Fruit fly (Drosophila melanogaster) whole organism, embryonic: ENCODE data around the gene wisp.

Source experiments
- C15 ChIP-seq: fragments of 200-800 bp; sonication (Bioruptor generic); IDR thresholded peaks from 3 replicates; pipeline ENCODE4 v1.3.6; 2022; ENCODE audit warnings: missing biosample characterization, missing genetic modification characterization
- CG10209 ChIP-seq: fragments of 200-800 bp; sonication (Bioruptor generic); optimal IDR thresholded peaks from 3 replicates; lab custom pipeline; 2017; ENCODE audit warnings: missing biosample characterization, mild to moderate bottlenecking, missing genetic modification characterization, missing genetic modification reagents
- CG1024 ChIP-seq: fragments of 200-800 bp; sonication (Bioruptor generic); IDR thresholded peaks from 2 replicates; pipeline ENCODE4 v1.3.6; 2022; ENCODE audit warnings: missing biosample characterization, missing genetic modification characterization
- CG10462 ChIP-seq: fragments of 200-800 bp; sonication (Bioruptor generic); optimal IDR thresholded peaks from 2 replicates; lab custom pipeline; 2016; ENCODE audit warnings: missing biosample characterization, missing genetic modification characterization
- CG10979 ChIP-seq: fragments of 200-800 bp; sonication (Bioruptor generic); optimal IDR thresholded peaks from 2 replicates; lab custom pipeline; 2018; ENCODE audit warnings: missing biosample characterization, mild to moderate bottlenecking, missing genetic modification characterization, moderate library complexity
- CG11696 ChIP-seq: fragments of 200-800 bp; sonication (Bioruptor generic); IDR thresholded peaks from 2 replicates; pipeline ENCODE4 v1.3.6; 2022; ENCODE audit warnings: missing biosample characterization, missing genetic modification characterization
- CG12391 ChIP-seq: fragments of 200-800 bp; sonication (Bioruptor generic); optimal IDR thresholded peaks from 3 replicates; lab custom pipeline; 2018; ENCODE audit warnings: missing biosample characterization, mild to moderate bottlenecking, missing genetic modification characterization, moderate library complexity
- CG12942 ChIP-seq: fragments of 200-800 bp; sonication (Bioruptor generic); optimal IDR thresholded peaks from 3 replicates; lab custom pipeline; 2016; ENCODE audit warnings: missing biosample characterization, missing genetic modification characterization
- CG14860 ChIP-seq: fragments of 200-800 bp; sonication (Bioruptor generic); IDR thresholded peaks from 3 replicates; pipeline ENCODE4 v1.3.6; 2022; ENCODE audit warnings: missing biosample characterization, missing genetic modification characterization; ENCODE audit not compliant: partially characterized antibody
- CG15011 ChIP-seq: fragments of 200-800 bp; sonication (Bioruptor generic); optimal IDR thresholded peaks from 3 replicates; lab custom pipeline; 2018; ENCODE audit warnings: missing biosample characterization, mild to moderate bottlenecking, missing genetic modification characterization
- CG15514 ChIP-seq: fragments of 200-800 bp; sonication (Bioruptor generic); optimal IDR thresholded peaks from 3 replicates; lab custom pipeline; 2017; ENCODE audit warnings: missing biosample characterization, missing genetic modification characterization, mild to moderate bottlenecking, moderate library complexity, missing genetic modification reagents
- CG16813 ChIP-seq: fragments of 200-800 bp; sonication (Bioruptor generic); IDR thresholded peaks from 3 replicates; pipeline ENCODE4 v1.3.6; 2022; ENCODE audit warnings: missing biosample characterization, missing genetic modification characterization; ENCODE audit not compliant: partially characterized antibody
- CG1792 ChIP-seq: fragments of 200-800 bp; sonication (Bioruptor generic); optimal IDR thresholded peaks from 2 replicates; lab custom pipeline; 2016; ENCODE audit warnings: missing biosample characterization, missing genetic modification characterization
- CG2129 ChIP-seq: fragments of 200-800 bp; sonication (Bioruptor generic); IDR thresholded peaks from 2 replicates; pipeline ENCODE4 v1.3.6; 2022; ENCODE audit warnings: missing biosample characterization, missing genetic modification characterization; ENCODE audit not compliant: partially characterized antibody
- CG30403 ChIP-seq: fragments of 200-800 bp; sonication (Bioruptor generic); optimal IDR thresholded peaks from 3 replicates; lab custom pipeline; 2016; ENCODE audit warnings: missing biosample characterization, missing genetic modification characterization
- CG32532 ChIP-seq: fragments of 200-800 bp; sonication (Bioruptor generic); IDR thresholded peaks from 2 replicates; pipeline ENCODE4 v1.3.6; 2022; ENCODE audit warnings: missing biosample characterization, missing genetic modification characterization
- CG4404 ChIP-seq: fragments of 200-800 bp; sonication (Bioruptor generic); IDR thresholded peaks from 2 replicates; pipeline ENCODE4 v1.3.6; 2022; ENCODE audit warnings: missing biosample characterization, missing genetic modification characterization
- CG4820 ChIP-seq: fragments of 200-800 bp; sonication (Bioruptor generic); optimal IDR thresholded peaks from 3 replicates; lab custom pipeline; 2016; ENCODE audit warnings: missing biosample characterization, missing genetic modification characterization
- CG4854 ChIP-seq: fragments of 200-800 bp; sonication (Bioruptor generic); optimal IDR thresholded peaks from 2 replicates; lab custom pipeline; 2016; ENCODE audit warnings: missing biosample characterization, missing genetic modification characterization, inconsistent platforms
- CG6654 ChIP-seq: fragments of 200-800 bp; sonication (Bioruptor generic); optimal IDR thresholded peaks from 2 replicates; lab custom pipeline; 2017; ENCODE audit warnings: missing biosample characterization, mild to moderate bottlenecking, missing genetic modification characterization
- CG8388 ChIP-seq: fragments of 200-800 bp; sonication (Bioruptor generic); optimal IDR thresholded peaks from 2 replicates; lab custom pipeline; 2019; ENCODE audit warnings: missing biosample characterization, mild to moderate bottlenecking, missing genetic modification characterization, moderate library complexity
- CG9932 ChIP-seq: fragments of 200-800 bp; sonication (Bioruptor generic); IDR thresholded peaks from 2 replicates; pipeline ENCODE4 v1.3.6; 2022; ENCODE audit warnings: missing biosample characterization, missing genetic modification characterization
- Chrac-16 ChIP-seq: fragments of 200-800 bp; sonication (Bioruptor generic); optimal IDR thresholded peaks from 3 replicates; lab custom pipeline; 2016; ENCODE audit warnings: missing biosample characterization, missing genetic modification characterization
- Dek ChIP-seq: fragments of 200-800 bp; sonication (Bioruptor generic); optimal IDR thresholded peaks from 3 replicates; lab custom pipeline; 2019; ENCODE audit warnings: missing biosample characterization, mild to moderate bottlenecking, missing genetic modification characterization, moderate library complexity
- Dfd ChIP-seq, 2 experiments: fragments of >200 bp; optimal IDR thresholded peaks; 2 replicates each; lab custom pipeline; 2017; ENCODE audit warnings: missing biosample characterization in 2 of 2, missing genetic modification characterization in 2 of 2
- Doc2 ChIP-seq: fragments of 200-800 bp; sonication (Bioruptor generic); IDR thresholded peaks from 2 replicates; pipeline ENCODE4 v1.3.6; 2022; ENCODE audit warnings: missing biosample characterization, missing genetic modification characterization
- Fer1 ChIP-seq: fragments of 200-800 bp; sonication (Bioruptor generic); optimal IDR thresholded peaks from 2 replicates; lab custom pipeline; 2017; ENCODE audit warnings: missing biosample characterization, mild to moderate bottlenecking, missing genetic modification characterization
- Gug ChIP-seq: fragments of 200-800 bp; sonication (Bioruptor generic); IDR thresholded peaks from 4 replicates; pipeline ENCODE4 v1.3.6; 2022; ENCODE audit warnings: missing biosample characterization, missing genetic modification characterization
- H2.0 ChIP-seq: fragments of 200-800 bp; sonication (Bioruptor generic); IDR thresholded peaks from 2 replicates; pipeline ENCODE4 v1.3.6; 2022; ENCODE audit warnings: missing biosample characterization, missing genetic modification characterization
- Hr39 ChIP-seq: fragments of >200 bp; optimal IDR thresholded peaks from 2 replicates; lab custom pipeline; 2017
- Med ChIP-seq: fragments of 200-800 bp; sonication (Bioruptor generic); peaks from one replicate; lab custom pipeline; 2016; ENCODE audit warnings: missing biosample characterization, missing genetic modification characterization, mild to moderate bottlenecking, inconsistent platforms, moderate library complexity
- Spps ChIP-seq: fragments of 200-800 bp; sonication (Bioruptor generic); optimal IDR thresholded peaks from 2 replicates; lab custom pipeline; 2018; ENCODE audit warnings: missing biosample characterization, mild to moderate bottlenecking, missing genetic modification characterization
- Xbp1 ChIP-seq: fragments of 200-800 bp; sonication (Bioruptor generic); optimal IDR thresholded peaks from 3 replicates; lab custom pipeline; 2016; ENCODE audit warnings: missing biosample characterization, mild to moderate bottlenecking, missing genetic modification characterization
- ci ChIP-seq: fragments of 200-800 bp; sonication (Bioruptor generic); IDR thresholded peaks from 3 replicates; pipeline ENCODE4 v1.3.6; 2022; ENCODE audit warnings: missing biosample characterization, missing genetic modification characterization
- cwo ChIP-seq: fragments of 200-800 bp; sonication (Bioruptor generic); optimal IDR thresholded peaks from 3 replicates; lab custom pipeline; 2017; ENCODE audit warnings: missing biosample characterization, missing genetic modification characterization, mild to moderate bottlenecking, moderate library complexity, missing genetic modification reagents
- dpn ChIP-seq, 2 experiments: fragments of 200-800 bp; sonication (Bioruptor generic); optimal IDR thresholded peaks; 3 replicates each; lab custom pipeline; 2016; ENCODE audit warnings: missing biosample characterization in 2 of 2, missing genetic modification characterization in 2 of 2
- fd64A ChIP-seq: fragments of 200-800 bp; sonication (Bioruptor generic); optimal IDR thresholded peaks from 3 replicates; lab custom pipeline; 2018; ENCODE audit warnings: missing biosample characterization, mild to moderate bottlenecking, missing genetic modification characterization
- grn ChIP-seq: fragments of 200-800 bp; sonication (Bioruptor generic); optimal IDR thresholded peaks from 3 replicates; lab custom pipeline; 2017; ENCODE audit warnings: missing biosample characterization, missing genetic modification characterization
- gsb ChIP-seq: fragments of 200-800 bp; sonication (Bioruptor generic); IDR thresholded peaks from 2 replicates; pipeline ENCODE4 v1.3.6; 2022; ENCODE audit warnings: missing biosample characterization, missing genetic modification characterization
- gsb-n ChIP-seq: fragments of 200-800 bp; sonication (Bioruptor generic); optimal IDR thresholded peaks from 3 replicates; lab custom pipeline; 2018; ENCODE audit warnings: missing biosample characterization, mild to moderate bottlenecking, missing genetic modification characterization
- ind ChIP-seq: fragments of 200-800 bp; sonication (Bioruptor generic); optimal IDR thresholded peaks from 3 replicates; lab custom pipeline; 2016; ENCODE audit warnings: missing biosample characterization, missing genetic modification characterization
- lilli ChIP-seq: fragments of 200-800 bp; sonication (Bioruptor generic); optimal IDR thresholded peaks from 3 replicates; lab custom pipeline; 2016; ENCODE audit warnings: missing biosample characterization, missing genetic modification characterization
- mld ChIP-seq: fragments of 200-800 bp; sonication (Bioruptor generic); IDR thresholded peaks from 3 replicates; pipeline ENCODE4 v1.3.6; 2022; ENCODE audit warnings: missing biosample characterization, missing genetic modification characterization; ENCODE audit not compliant: partially characterized antibody
- peb ChIP-seq: fragments of 200-800 bp; sonication (Bioruptor generic); IDR thresholded peaks from 2 replicates; pipeline ENCODE4 v1.3.6; 2022; ENCODE audit warnings: missing biosample characterization, missing genetic modification characterization
- pnt ChIP-seq: fragments of 200-800 bp; sonication (Bioruptor generic); optimal IDR thresholded peaks from 3 replicates; lab custom pipeline; 2016; ENCODE audit warnings: missing biosample characterization, missing genetic modification characterization
- scrt ChIP-seq: fragments of 200-800 bp; sonication (Bioruptor generic); optimal IDR thresholded peaks from 2 replicates; lab custom pipeline; 2018; ENCODE audit warnings: missing biosample characterization, mild to moderate bottlenecking, missing genetic modification characterization, moderate library complexity
- sug ChIP-seq: fragments of 200-800 bp; optimal IDR thresholded peaks from 2 replicates; lab custom pipeline; 2019; ENCODE audit warnings: missing biosample characterization, mild to moderate bottlenecking, missing genetic modification characterization, moderate library complexity
- tll ChIP-seq, 2 experiments: fragments of 200-800 bp in 1 of 2; fragments of >200 bp in 1 of 2; sonication (Bioruptor generic) in 1 of 2; optimal IDR thresholded peaks; 2 replicates each; lab custom pipeline; 2017 to 2019; ENCODE audit warnings: missing biosample characterization in 2 of 2, missing genetic modification characterization in 2 of 2, mild to moderate bottlenecking in 1 of 2, moderate library complexity in 1 of 2
- trem ChIP-seq: fragments of 200-800 bp; optimal IDR thresholded peaks from 3 replicates; lab custom pipeline; 2019; ENCODE audit warnings: missing biosample characterization, mild to moderate bottlenecking, missing genetic modification characterization, moderate library complexity
- twi ChIP-seq: fragments of 200-800 bp; optimal IDR thresholded peaks from 2 replicates; lab custom pipeline; 2019; ENCODE audit warnings: missing biosample characterization, mild to moderate bottlenecking, missing genetic modification characterization, moderate library complexity
- vvl ChIP-seq: fragments of 200-800 bp; sonication (Bioruptor generic); IDR thresholded peaks from 2 replicates; pipeline ENCODE4 v1.3.6; 2022; ENCODE audit warnings: missing biosample characterization, missing genetic modification characterization
- zfh1 ChIP-seq: fragments of 200-800 bp; sonication (Bioruptor generic); IDR thresholded peaks from 3 replicates; pipeline ENCODE4 v1.3.6; 2022; ENCODE audit warnings: missing biosample characterization, missing genetic modification characterization

wisp gene

DNA sequence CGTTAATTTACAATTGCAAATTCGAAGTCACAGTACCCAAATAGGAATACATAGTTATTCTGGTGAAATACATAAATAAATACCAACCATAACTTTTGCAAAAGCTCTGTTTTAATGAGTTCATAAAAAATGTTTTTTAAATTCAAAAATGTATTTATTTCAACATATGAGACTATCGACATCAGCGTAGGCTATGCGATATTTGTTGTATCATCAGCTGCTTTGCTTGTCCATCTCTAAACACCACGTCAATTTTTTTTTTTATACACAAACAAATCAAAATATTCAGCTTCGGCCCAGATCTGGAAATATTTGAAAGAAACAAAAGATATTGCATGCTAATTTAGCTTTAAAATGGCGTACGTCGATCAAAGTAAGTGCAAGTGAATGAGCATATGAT is 5.6 kb upstream of the wisp start, which contains the start of gene CG1840 (continued):
- peak; percentile 57 for TF ChIP-seq CG9932 (GFP tag; lab: Robert Waterston, UW)
- TF ChIP-seq cwo (GFP tag; lab: Kevin White, UChicago), result no peak
- TF ChIP-seq ind (GFP tag; lab: Kevin White, UChicago), result no peak
- TF ChIP-seq CG2129, result peak; percentile 54
- TF ChIP-seq pnt (GFP tag; lab: Kevin White, UChicago), result no peak
- TF ChIP-seq mld (GFP tag; lab: Robert Waterston, UW), result 0 out of 3 replicates have a peak, but pooled peaks have one; percentile 55
- TF ChIP-seq Med (GFP tag; lab: Kevin White, UChicago), result peak; percentile 74
- no peak for TF ChIP-seq twi (tag; lab: Kevin White, UChicago)
- no peak for TF ChIP-seq fd64A
- no peak for TF ChIP-seq grn (GFP tag; lab: Kevin White, UChicago)
- peak; percentile 55; the same call in 2 of the 3 replicates for TF ChIP-seq CG14860 (GFP tag; lab: Robert Waterston, UW)
- no peak for TF ChIP-seq Chrac-16 (GFP tag; lab: Kevin White, UChicago)
- TF ChIP-seq peb (GFP tag; lab: Robert Waterston, UW), result no peak
- TF ChIP-seq Spps (tag; lab: Kevin White, UChicago), result no peak
- peak in 1 of 2 experiments; percentile 9 for TF ChIP-seq dpn (GFP tag; optimal IDR thresholded peaks at IDR 0.05; lab: Kevin White, UChicago)
- peak; percentile 76 for TF ChIP-seq Xbp1 (GFP tag; lab: Kevin White, UChicago)
- peak; percentile 53 for TF ChIP-seq CG15514 (GFP tag; lab: Kevin White, UChicago)
- no peak for TF ChIP-seq CG8388 (GFP tag; lab: Kevin White, UChicago)
- TF ChIP-seq trem (tag; lab: Kevin White, UChicago), result no peak
- TF ChIP-seq scrt (GFP tag; lab: Kevin White, UChicago), result no peak
- TF ChIP-seq sug (tag; lab: Kevin White, UChicago), result peak; percentile 8
- TF ChIP-seq CG10979 (tag; lab: Kevin White, UChicago), result no peak
- TF ChIP-seq vvl (GFP tag; lab: Robert Waterston, UW), result no peak
- no peak for TF ChIP-seq CG10462
- no peak for TF ChIP-seq tll (GFP tag; optimal IDR thresholded peaks at IDR 0.05; lab: Kevin White, UChicago)
- TF ChIP-seq CG12942 (GFP tag; lab: Kevin White, UChicago), result no peak
- no peak for TF ChIP-seq C15
- peak; percentile 22; the same call in 1 of the 2 replicates for TF ChIP-seq CG32532 (GFP tag; lab: Robert Waterston, UW)
- no peak for TF ChIP-seq Hr39 (lab: Kevin White, UChicago)
- no peak for TF ChIP-seq ci (GFP tag; lab: Robert Waterston, UW)
- no peak for TF ChIP-seq Doc2
- TF ChIP-seq CG4820 (GFP tag; lab: Kevin White, UChicago), result no peak
- TF ChIP-seq CG4404, result no peak
- peak; percentile 8 for TF ChIP-seq lilli (GFP tag; lab: Kevin White, UChicago)
- no peak for TF ChIP-seq Dfd (GFP tag; optimal IDR thresholded peaks at IDR 0.05; lab: Kevin White, UChicago)
- no peak for TF ChIP-seq zfh1 (GFP tag; lab: Robert Waterston, UW)
- no peak for TF ChIP-seq CG1024 (GFP tag; lab: Robert Waterston, UW)
- no peak for TF ChIP-seq CG4854 (GFP tag; lab: Kevin White, UChicago)
- TF ChIP-seq H2.0 (GFP tag; lab: Robert Waterston, UW), result no peak
- no peak for TF ChIP-seq CG1792 (GFP tag; lab: Kevin White, UChicago)
- no peak for TF ChIP-seq CG30403 (GFP tag; lab: Kevin White, UChicago)
- TF ChIP-seq CG11696 (GFP tag; lab: Robert Waterston, UW), result no peak
- TF ChIP-seq CG16813 (GFP tag; lab: Robert Waterston, UW), result peak; percentile 65
- no peak for TF ChIP-seq Gug (GFP tag; lab: Robert Waterston, UW)
- no peak for TF ChIP-seq CG10209 (GFP tag; lab: Kevin White, UChicago)
- no peak for TF ChIP-seq Dek (tag; lab: Kevin White, UChicago)
- TF ChIP-seq Fer1 (GFP tag; lab: Kevin White, UChicago), result no peak
- no peak for TF ChIP-seq CG6654 (GFP tag; lab: Kevin White, UChicago)
- no peak for TF ChIP-seq gsb (GFP tag; lab: Robert Waterston, UW)
- TF ChIP-seq CG12391, result peak; percentile 15
- TF ChIP-seq gsb-n (tag; lab: Kevin White, UChicago), result no peak
- TF ChIP-seq CG15011 (GFP tag; lab: Kevin White, UChicago), result no peak
